Fruit fly (Drosophila melanogaster) whole organism, prepupa: ENCODE results near the gene CG7484.
A peak's percentile ranks its signal among the peaks of the same experiment; 100 is the strongest.

Experiments
- CG3032 ChIP-seq: fragments of 200-800 bp; optimal IDR thresholded peaks from 2 replicates; lab custom pipeline; 2019; ENCODE audit warnings: missing biosample characterization, mild to moderate bottlenecking, missing genetic modification characterization, moderate library complexity
- CG6792 ChIP-seq: fragments of 200-800 bp; sonication (Bioruptor generic); optimal IDR thresholded peaks from 3 replicates; lab custom pipeline; 2016; ENCODE audit warnings: missing biosample characterization, missing genetic modification characterization
- CG8319 ChIP-seq: fragments of 200-800 bp; sonication (Bioruptor generic); optimal IDR thresholded peaks from 3 replicates; lab custom pipeline; 2016; ENCODE audit warnings: missing biosample characterization, missing genetic modification characterization
- CG8632 ChIP-seq: fragments of 200-800 bp; sonication (Bioruptor generic); optimal IDR thresholded peaks from 3 replicates; lab custom pipeline; 2016; ENCODE audit warnings: missing biosample characterization, missing genetic modification characterization
- Hr38 ChIP-seq: sonication (Bioruptor generic); optimal IDR thresholded peaks from 2 replicates; lab custom pipeline; 2016; ENCODE audit warnings: missing biosample characterization, missing genetic modification characterization
- OdsH ChIP-seq: fragments of 200-800 bp; sonication (Bioruptor generic); optimal IDR thresholded peaks from 3 replicates; lab custom pipeline; 2016; ENCODE audit warnings: missing biosample characterization, missing genetic modification characterization
- Sox15 ChIP-seq: fragments of 200-800 bp; sonication (Bioruptor generic); optimal IDR thresholded peaks from 3 replicates; lab custom pipeline; 2016; ENCODE audit warnings: missing biosample characterization, missing genetic modification characterization
- dac ChIP-seq: fragments of 200-800 bp; sonication (Bioruptor generic); optimal IDR thresholded peaks from 2 replicates; lab custom pipeline; 2017; ENCODE audit warnings: missing biosample characterization, mild to moderate bottlenecking, missing genetic modification characterization
- eg ChIP-seq: fragments of 200-800 bp; sonication (Bioruptor generic); IDR thresholded peaks from 3 replicates; pipeline ENCODE4 v1.3.6; 2022; ENCODE audit warnings: missing biosample characterization, missing genetic modification characterization
- esn ChIP-seq: fragments of 200-800 bp; sonication (Bioruptor generic); optimal IDR thresholded peaks from 2 replicates; lab custom pipeline; 2016; ENCODE audit warnings: missing biosample characterization, mild to moderate bottlenecking, missing genetic modification characterization, moderate library complexity
- salr ChIP-seq, 2 experiments: fragments of 200-800 bp; sonication (Bioruptor generic); optimal IDR thresholded peaks; 3 replicates each; lab custom pipeline; 2016 to 2018; ENCODE audit warnings: missing biosample characterization in 2 of 2, missing genetic modification characterization in 2 of 2, mild to moderate bottlenecking in 1 of 2
- svp ChIP-seq: fragments of 200-800 bp; sonication (Bioruptor generic); peaks from one replicate; lab custom pipeline; 2016; ENCODE audit warnings: missing biosample characterization, missing genetic modification characterization

dm6 chr3L:17608185-17609067 is 46.0 kb upstream of the CG7484 start:
- no peak for TF ChIP-seq Hr38 (GFP tag; lab: Kevin White, UChicago)
- TF ChIP-seq CG6792 (GFP tag; lab: Kevin White, UChicago): peak; percentile 42
- TF ChIP-seq esn (GFP tag; lab: Kevin White, UChicago): peak; percentile 85
- TF ChIP-seq Sox15 (GFP tag; lab: Kevin White, UChicago): peak; percentile 55
- peak; percentile 12 for TF ChIP-seq CG8632 (GFP tag; lab: Kevin White, UChicago)
- 0 out of 3 replicates have a peak, but pooled peaks have one; percentile 14 for TF ChIP-seq eg (GFP tag; lab: Robert Waterston, UW)
- peak in 1 of 2 experiments; percentile 73 for TF ChIP-seq salr (GFP tag; optimal IDR thresholded peaks at IDR 0.05; lab: Kevin White, UChicago)
- TF ChIP-seq CG3032 (tag; lab: Kevin White, UChicago): no peak
- TF ChIP-seq svp: peak; percentile 90
- peak; percentile 56 for TF ChIP-seq OdsH (GFP tag; lab: Kevin White, UChicago)
- TF ChIP-seq CG8319 (GFP tag; lab: Kevin White, UChicago): peak; percentile 30
- peak; percentile 50 for TF ChIP-seq dac (GFP tag; lab: Kevin White, UChicago)
